Worm (Caenorhabditis elegans) whole organism, young adult: ENCODE data around the gene nhr-269.

ENCODE experiments used
- B0035.1 ChIP-seq: sonication (generic microtip); optimal IDR thresholded peaks from 2 replicates; lab custom pipeline; 2016; ENCODE audit warnings: missing genetic modification characterization, mild to moderate bottlenecking, missing compliant biosample characterization, missing genotype, missing genetic modification reagents
- B0336.3 ChIP-seq: fragments of 200-800 bp; sonication (Bioruptor generic); IDR thresholded peaks from 2 replicates; pipeline ENCODE4 v1.3.6; 2022; ENCODE audit warnings: missing genetic modification characterization, missing compliant biosample characterization
- D2030.7 ChIP-seq: fragments of 200-800 bp; sonication (Bioruptor generic); IDR thresholded peaks from 2 replicates; pipeline ENCODE4 v1.3.6; 2022; ENCODE audit warnings: missing genetic modification reagents, missing genetic modification characterization, missing compliant biosample characterization
- F39B2.1 ChIP-seq: fragments of 200-800 bp; sonication (Bioruptor generic); IDR thresholded peaks from 2 replicates; pipeline ENCODE4 v1.3.6; 2022; ENCODE audit warnings: missing genetic modification reagents, missing genetic modification characterization, missing compliant biosample characterization
- K11D2.4 ChIP-seq: fragments of 200-800 bp; sonication (Bioruptor generic); IDR thresholded peaks from 2 replicates; pipeline ENCODE4 v1.3.6; 2022; ENCODE audit warnings: missing genetic modification reagents, missing genetic modification characterization, missing compliant biosample characterization
- K12H6.12 ChIP-seq: fragments of 200-800 bp; sonication (Bioruptor generic); optimal IDR thresholded peaks from 2 replicates; lab custom pipeline; 2018; ENCODE audit warnings: mild to moderate bottlenecking, missing genetic modification characterization, missing compliant biosample characterization
- T07F8.4 ChIP-seq: sonication (generic microtip); optimal IDR thresholded peaks from 2 replicates; lab custom pipeline; 2016; ENCODE audit warnings: mild to moderate bottlenecking, missing genetic modification characterization, moderate library complexity, missing compliant biosample characterization
- Y53F4B.3 ChIP-seq: fragments of 200-800 bp; sonication (Bioruptor generic); IDR thresholded peaks from 2 replicates; pipeline ENCODE4 v1.3.6; 2022; ENCODE audit warnings: missing genetic modification reagents, missing genetic modification characterization, missing compliant biosample characterization
- Y56A3A.18 ChIP-seq: fragments of 200-800 bp; sonication (Bioruptor generic); IDR thresholded peaks from 2 replicates; pipeline ENCODE4 v1.3.6; 2022; ENCODE audit warnings: missing genetic modification reagents, missing genetic modification characterization, missing compliant biosample characterization
- Y79H2A.3 ChIP-seq: fragments of 200-800 bp; sonication (Bioruptor generic); conservative IDR thresholded peaks from 2 replicates; pipeline ENCODE4 v1.3.6; 2022; ENCODE audit warnings: missing genetic modification reagents, missing genetic modification characterization, missing compliant biosample characterization
- ZK185.1 ChIP-seq: sonication (generic microtip); optimal IDR thresholded peaks from 2 replicates; lab custom pipeline; 2016; ENCODE audit warnings: mild to moderate bottlenecking, missing genetic modification characterization, missing compliant biosample characterization; ENCODE audit not compliant: poor library complexity, severe bottlenecking
- ama-1 ChIP-seq, 3 experiments: fragments of 150-350 bp in 1 of 3; sonication (generic microtip) in 2 of 3; optimal IDR thresholded peaks; 2 replicates each; lab custom pipeline; 2014 to 2018; ENCODE audit warnings: missing biosample characterization in 2 of 3, missing genetic modification characterization in 2 of 3, missing genetic modification reagents in 2 of 3
- aptf-2 ChIP-seq: fragments of 200-800 bp; sonication (Bioruptor generic); conservative IDR thresholded peaks from 2 replicates; pipeline ENCODE4 v1.3.6; 2022; ENCODE audit warnings: missing genetic modification reagents, missing genetic modification characterization, missing compliant biosample characterization
- atf-7 ChIP-seq: sonication (generic microtip); optimal IDR thresholded peaks from 2 replicates; lab custom pipeline; 2017; ENCODE audit warnings: mild to moderate bottlenecking, missing genetic modification characterization, missing compliant biosample characterization
- ccch-3 ChIP-seq: fragments of 200-800 bp; sonication (Bioruptor generic); optimal IDR thresholded peaks from 2 replicates; lab custom pipeline; 2018; ENCODE audit warnings: mild to moderate bottlenecking, missing genetic modification characterization, missing compliant biosample characterization
- ceh-27 ChIP-seq: fragments of 200-800 bp; sonication (Bioruptor generic); optimal IDR thresholded peaks from 2 replicates; lab custom pipeline; 2018; ENCODE audit warnings: mild to moderate bottlenecking, missing genetic modification characterization, moderate library complexity, missing compliant biosample characterization
- ceh-58 ChIP-seq: fragments of 200-800 bp; sonication (Bioruptor generic); IDR thresholded peaks from 2 replicates; pipeline ENCODE4 v1.3.6; 2022; ENCODE audit warnings: missing genetic modification characterization, missing compliant biosample characterization
- chd-7 ChIP-seq: sonication (generic microtip); optimal IDR thresholded peaks from 2 replicates; lab custom pipeline; 2016; ENCODE audit warnings: mild to moderate bottlenecking, missing genetic modification characterization, moderate library complexity, missing compliant biosample characterization
- die-1 ChIP-seq: sonication (generic microtip); optimal IDR thresholded peaks from 2 replicates; lab custom pipeline; 2016; ENCODE audit warnings: missing genotype, mild to moderate bottlenecking, missing genetic modification characterization, missing compliant biosample characterization
- dox-1 ChIP-seq: fragments of 200-800 bp; sonication (Bioruptor generic); IDR thresholded peaks from 2 replicates; pipeline ENCODE4 v1.3.6; 2022; ENCODE audit warnings: missing genetic modification reagents, missing genetic modification characterization, missing compliant biosample characterization
- efl-1 ChIP-seq: fragments of 150-350 bp; optimal IDR thresholded peaks from 2 replicates; lab custom pipeline; 2014; ENCODE audit warnings: missing biosample characterization, missing genetic modification reagents, missing genetic modification characterization
- egrh-3 ChIP-seq: fragments of 200-800 bp; sonication (Bioruptor generic); IDR thresholded peaks from 2 replicates; pipeline ENCODE4 v1.3.6; 2022; ENCODE audit warnings: missing genetic modification reagents, missing genetic modification characterization, missing compliant biosample characterization
- fkh-3 ChIP-seq: sonication (generic microtip); optimal IDR thresholded peaks from 2 replicates; lab custom pipeline; 2016; ENCODE audit warnings: mild to moderate bottlenecking, missing genetic modification characterization, missing compliant biosample characterization
- hlh-26 ChIP-seq: fragments of 200-800 bp; sonication (Bioruptor generic); conservative IDR thresholded peaks from 2 replicates; pipeline ENCODE4 v1.3.6; 2022; ENCODE audit warnings: missing genetic modification reagents, missing genetic modification characterization, missing compliant biosample characterization
- hmg-1.2 ChIP-seq: fragments of 200-800 bp; sonication (Bioruptor generic); IDR thresholded peaks from 2 replicates; pipeline ENCODE4 v1.3.6; 2022; ENCODE audit warnings: missing genetic modification reagents, missing genetic modification characterization, missing compliant biosample characterization
- hsf-1 ChIP-seq: fragments of 200-800 bp; sonication (Bioruptor generic); IDR thresholded peaks from 2 replicates; pipeline ENCODE4 v1.3.6; 2022; ENCODE audit warnings: missing genetic modification reagents, missing genetic modification characterization, missing compliant biosample characterization
- lin-26 ChIP-seq: fragments of 200-800 bp; sonication (Bioruptor generic); IDR thresholded peaks from 2 replicates; pipeline ENCODE4 v1.3.6; 2022; ENCODE audit warnings: missing genetic modification reagents, missing genetic modification characterization, missing compliant biosample characterization
- lin-35 ChIP-seq, 3 experiments: fragments of 150-350 bp in 2 of 3; sonication (generic microtip) in 1 of 3; optimal IDR thresholded peaks; 2 replicates each; lab custom pipeline; 2014 to 2018; ENCODE audit warnings: missing biosample characterization in 3 of 3, missing genetic modification characterization in 3 of 3, missing genetic modification reagents in 3 of 3
- lir-1 ChIP-seq: fragments of 200-800 bp; sonication (Bioruptor generic); conservative IDR thresholded peaks from 2 replicates; pipeline ENCODE4 v1.3.6; 2022; ENCODE audit warnings: missing genetic modification reagents, missing genetic modification characterization, missing compliant biosample characterization
- lsl-1 ChIP-seq: fragments of 200-800 bp; sonication (Bioruptor generic); optimal IDR thresholded peaks from 2 replicates; lab custom pipeline; 2018; ENCODE audit warnings: mild to moderate bottlenecking, missing genetic modification characterization, moderate library complexity, missing compliant biosample characterization
- madf-3 ChIP-seq: fragments of 200-800 bp; sonication (Bioruptor generic); IDR thresholded peaks from 2 replicates; pipeline ENCODE4 v1.3.6; 2022; ENCODE audit warnings: missing genetic modification reagents, missing genetic modification characterization, missing compliant biosample characterization
- madf-6 ChIP-seq: fragments of 200-800 bp; sonication (Bioruptor generic); IDR thresholded peaks from 2 replicates; pipeline ENCODE4 v1.3.6; 2022; ENCODE audit warnings: missing genetic modification reagents, missing genetic modification characterization, missing compliant biosample characterization
- mcd-1 ChIP-seq: fragments of 200-800 bp; sonication (Bioruptor generic); IDR thresholded peaks from 2 replicates; pipeline ENCODE4 v1.3.6; 2022; ENCODE audit warnings: missing genetic modification reagents, missing genetic modification characterization, missing compliant biosample characterization
- mel-28 ChIP-seq: sonication (generic microtip); optimal IDR thresholded peaks from 2 replicates; lab custom pipeline; 2016; ENCODE audit warnings: borderline replicate concordance, mild to moderate bottlenecking, missing genetic modification characterization, missing compliant biosample characterization
- mes-4 ChIP-seq: sonication (generic microtip); optimal IDR thresholded peaks from 2 replicates; lab custom pipeline; 2016; ENCODE audit warnings: missing genotype, missing genetic modification characterization, missing compliant biosample characterization
- nhr-27 ChIP-seq: fragments of 200-800 bp; sonication (Bioruptor generic); optimal IDR thresholded peaks from 2 replicates; lab custom pipeline; 2018; ENCODE audit warnings: mild to moderate bottlenecking, missing genetic modification characterization, moderate library complexity, missing compliant biosample characterization
- pbrm-1 ChIP-seq: fragments of 200-800 bp; sonication (Bioruptor generic); IDR thresholded peaks from 2 replicates; pipeline ENCODE4 v1.3.6; 2022; ENCODE audit warnings: missing genetic modification reagents, missing genetic modification characterization, missing compliant biosample characterization
- rcor-1 ChIP-seq: fragments of 200-800 bp; sonication (Bioruptor generic); IDR thresholded peaks from 2 replicates; pipeline ENCODE4 v1.3.6; 2022; ENCODE audit warnings: missing genetic modification reagents, missing genetic modification characterization, missing compliant biosample characterization
- snpc-1.3 ChIP-seq: sonication (generic microtip); optimal IDR thresholded peaks from 2 replicates; lab custom pipeline; 2017; ENCODE audit warnings: missing genetic modification characterization, mild to moderate bottlenecking, missing compliant biosample characterization, antibody characterized with exemption, moderate library complexity, missing genotype, missing genetic modification reagents; ENCODE audit not compliant: insufficient read depth
- tlf-1 ChIP-seq: fragments of 200-800 bp; sonication (Bioruptor generic); optimal IDR thresholded peaks from 2 replicates; lab custom pipeline; 2018; ENCODE audit warnings: mild to moderate bottlenecking, missing genetic modification characterization, missing compliant biosample characterization
- unc-130 ChIP-seq: sonication (generic microtip); optimal IDR thresholded peaks from 2 replicates; lab custom pipeline; 2016; ENCODE audit warnings: missing genetic modification reagents, missing genetic modification characterization, missing compliant biosample characterization
- xnd-1 ChIP-seq: sonication (generic microtip); optimal IDR thresholded peaks from 2 replicates; lab custom pipeline; 2016; ENCODE audit warnings: missing genotype, missing genetic modification reagents, missing genetic modification characterization, missing compliant biosample characterization
- zim-3 ChIP-seq: sonication (generic microtip); optimal IDR thresholded peaks from 2 replicates; lab custom pipeline; 2017; ENCODE audit warnings: mild to moderate bottlenecking, missing genetic modification characterization, moderate library complexity, missing compliant biosample characterization
- ztf-22 ChIP-seq: fragments of 200-800 bp; sonication (Bioruptor generic); optimal IDR thresholded peaks from 2 replicates; lab custom pipeline; 2018; ENCODE audit warnings: mild to moderate bottlenecking, missing genetic modification characterization, moderate library complexity, missing compliant biosample characterization
- ztf-28 ChIP-seq: fragments of 200-800 bp; sonication (Bioruptor generic); IDR thresholded peaks from 2 replicates; pipeline ENCODE4 v1.3.6; 2022; ENCODE audit warnings: missing genetic modification reagents, missing genetic modification characterization, missing compliant biosample characterization
- ztf-3 ChIP-seq: fragments of 200-800 bp; sonication (Bioruptor generic); optimal IDR thresholded peaks from 2 replicates; lab custom pipeline; 2018; ENCODE audit warnings: mild to moderate bottlenecking, missing genetic modification characterization, missing compliant biosample characterization

Gene nhr-269

ce11 chrV:15397139-15397538 is 27.5 kb upstream of the nhr-269 start (continued):
- TF ChIP-seq tlf-1 (GFP tag; lab: Kevin White, UChicago) (peak; percentile 63), ztf-3 (no peak), ztf-28 (GFP tag; lab: Robert Waterston, UW) (no peak), chd-7 (tag; lab: Kevin White, UChicago) (no peak), mcd-1 (GFP tag; lab: Robert Waterston, UW) (no peak), efl-1 (GFP tag; lab: Kevin White, UChicago) (no peak), hsf-1 (GFP tag; lab: Robert Waterston, UW) (peak; percentile 83), hlh-26 (GFP tag; lab: Robert Waterston, UW) (no peak), lin-35 (GFP tag; optimal IDR thresholded peaks at IDR 0.05; lab: Kevin White, UChicago) (peak in 1 of 3 experiments; percentile 2), ccch-3 (GFP tag; lab: Kevin White, UChicago) (no peak), madf-6 (GFP tag; lab: Robert Waterston, UW) (peak; percentile 73), nhr-27 (tag; lab: Kevin White, UChicago) (no peak), F39B2.1 (no peak), pbrm-1 (GFP tag; lab: Robert Waterston, UW) (peak; percentile 25; the same call in 1 of the 2 replicates), madf-3 (GFP tag; lab: Robert Waterston, UW) (0 out of 2 replicates have a peak, but pooled peaks have one; percentile 16), lsl-1 (GFP tag; lab: Kevin White, UChicago) (peak; percentile 37), rcor-1 (GFP tag; lab: Robert Waterston, UW) (no peak), ZK185.1 (tag; lab: Kevin White, UChicago) (no peak), K12H6.12 (tag; lab: Kevin White, UChicago) (no peak), dox-1 (GFP tag; lab: Robert Waterston, UW) (no peak), mes-4 (tag; lab: Kevin White, UChicago) (no peak), Y79H2A.3 (peak; percentile 21; the same call in 1 of the 2 replicates), ceh-27 (GFP tag; lab: Kevin White, UChicago) (no peak), T07F8.4 (tag; lab: Kevin White, UChicago) (no peak), ceh-58 (GFP tag; lab: Robert Waterston, UW) (no peak), ztf-22 (GFP tag; lab: Kevin White, UChicago) (no peak), Y56A3A.18 (GFP tag; lab: Robert Waterston, UW) (no peak), mel-28 (tag; lab: Kevin White, UChicago) (no peak)

- TF ChIP-seq fkh-3 (tag; lab: Kevin White, UChicago) (no peak), lin-35 (GFP tag; optimal IDR thresholded peaks at IDR 0.05; lab: Kevin White, UChicago) (peak in 1 of 3 experiments; percentile 69), K12H6.12 (tag; lab: Kevin White, UChicago) (no peak), mes-4 (tag; lab: Kevin White, UChicago) (no peak), xnd-1 (peak; percentile 82), aptf-2 (GFP tag; lab: Robert Waterston, UW) (no peak), unc-130 (GFP tag; lab: Kevin White, UChicago) (peak; percentile 36), Y53F4B.3 (no peak; the same call in 1 of the 2 replicates), B0035.1 (tag; lab: Kevin White, UChicago) (no peak), lin-26 (GFP tag; lab: Robert Waterston, UW) (no peak), egrh-3 (GFP tag; lab: Robert Waterston, UW) (no peak), hmg-1.2 (GFP tag; lab: Robert Waterston, UW) (peak; percentile 55; the same call in 1 of the 2 replicates), D2030.7 (GFP tag; lab: Robert Waterston, UW) (peak; percentile 91), ztf-28 (GFP tag; lab: Robert Waterston, UW) (no peak), efl-1 (GFP tag; lab: Kevin White, UChicago) (peak; percentile 95), zim-3 (tag; lab: Kevin White, UChicago) (no peak), K11D2.4 (GFP tag; lab: Robert Waterston, UW) (no peak), atf-7 (tag; lab: Kevin White, UChicago) (no peak), snpc-1.3 (tag; lab: Kevin White, UChicago) (no peak), die-1 (tag; lab: Kevin White, UChicago) (no peak), lir-1 (GFP tag; lab: Robert Waterston, UW) (no peak), lsl-1 (GFP tag; lab: Kevin White, UChicago) (peak; percentile 82), B0336.3 (GFP tag; lab: Robert Waterston, UW) (no peak), chd-7 (tag; lab: Kevin White, UChicago) (no peak), ama-1 (optimal IDR thresholded peaks at IDR 0.05; lab: Kevin White, UChicago) (no peak), ama-1 (GFP tag; optimal IDR thresholded peaks at IDR 0.05; lab: Kevin White, UChicago) (no peak), madf-3 (GFP tag; lab: Robert Waterston, UW) (peak; percentile 89)
Measured at ce11 chrV:15395347-15395746, 25.7 kb upstream of the nhr-269 start, which contains the start of gene cyb-3. Gene cyb-3, plus strand, starts transcription at chrV:15395696.
